Fruit fly (Drosophila melanogaster) Kc167 (cell line): Measurements from ENCODE around the gene CG42272.

Source experiments
- Myc ChIP-seq: fragments of >200 bp; optimal IDR thresholded peaks from 2 replicates; lab custom pipeline; 2017; ENCODE audit warnings: missing external identifiers
- psq ChIP-seq: fragments of >200 bp; optimal IDR thresholded peaks from 2 replicates; lab custom pipeline; 2017; ENCODE audit warnings: missing external identifiers
- ttk ChIP-seq: sonication (Bioruptor generic); optimal IDR thresholded peaks from 2 replicates; lab custom pipeline; 2017; ENCODE audit warnings: missing external identifiers

- TF ChIP-seq Myc (no peak), ttk (lab: Kevin White, UChicago) (no peak), psq (lab: Kevin White, UChicago) (no peak)
Observed at dm6 chr3L:5833761-5834160, 30.9 kb downstream of the CG42272 start.
